Worm (Caenorhabditis elegans) whole organism, L3 larva: ENCODE results near the gene ugt-36.

ENCODE experiments used
- fos-1 ChIP-seq: fragments of 150-350 bp; optimal IDR thresholded peaks from 2 replicates; lab custom pipeline; 2014; ENCODE audit warnings: missing biosample characterization, missing genetic modification characterization
- hmg-11 ChIP-seq: sonication (generic microtip); optimal IDR thresholded peaks from 2 replicates; lab custom pipeline; 2016; ENCODE audit warnings: missing genetic modification characterization, missing compliant biosample characterization

ce11 chrV:7129460-7129859, 37.3 kb upstream of the ugt-36 start, which contains the start of gene T01C4.8:
- TF ChIP-seq fos-1 (tag; lab: Kevin White, UChicago) (no peak), hmg-11 (tag; lab: Kevin White, UChicago) (no peak)
